Worm (Caenorhabditis elegans) whole organism, L4 larva: ENCODE measurements around the gene F40G9.17.

Experiments
- F26F4.8 ChIP-seq: fragments of 200-800 bp; sonication (Bioruptor generic); conservative IDR thresholded peaks from 2 replicates; pipeline ENCODE4 v1.3.6; 2022; ENCODE audit warnings: missing genetic modification characterization, missing compliant biosample characterization
- Y75B8A.6 ChIP-seq: fragments of 200-800 bp; sonication (Bioruptor generic); IDR thresholded peaks from 2 replicates; pipeline ENCODE4 v1.3.6; 2022; ENCODE audit warnings: missing genetic modification reagents, missing genetic modification characterization, missing compliant biosample characterization
- ZK546.5 ChIP-seq, 2 experiments: sonication (generic microtip); optimal IDR thresholded peaks; 2 replicates each; lab custom pipeline; 2017; ENCODE audit warnings: missing biosample characterization in 2 of 2, missing genetic modification characterization in 2 of 2
- aha-1 ChIP-seq: fragments of 150-350 bp; peaks from one replicate; lab custom pipeline; 2014; ENCODE audit warnings: missing biosample characterization, missing genetic modification characterization
- ceh-28 ChIP-seq: fragments of 150-350 bp; optimal IDR thresholded peaks from 2 replicates; lab custom pipeline; 2014; ENCODE audit warnings: missing biosample characterization, missing genetic modification reagents, missing genetic modification characterization
- ceh-82 ChIP-seq: sonication (generic microtip); optimal IDR thresholded peaks from 2 replicates; lab custom pipeline; 2017; ENCODE audit warnings: missing biosample characterization, missing genetic modification characterization
- ces-1 ChIP-seq: fragments of 150-350 bp; sonication (generic microtip); optimal IDR thresholded peaks from 4 replicates; lab custom pipeline; 2014; ENCODE audit warnings: missing biosample characterization, missing genetic modification reagents, missing genetic modification characterization
- cey-2 ChIP-seq: sonication (generic microtip); optimal IDR thresholded peaks from 3 replicates; lab custom pipeline; 2017; ENCODE audit warnings: missing genetic modification characterization, mild to moderate bottlenecking, missing compliant biosample characterization, antibody characterized with exemption, borderline replicate concordance; ENCODE audit not compliant: insufficient read depth
- daf-12 ChIP-seq: fragments of 150-350 bp; optimal IDR thresholded peaks from 2 replicates; lab custom pipeline; 2014; ENCODE audit warnings: missing biosample characterization, missing genetic modification reagents, missing genetic modification characterization
- dmd-9 ChIP-seq: fragments of 200-800 bp; sonication (Bioruptor generic); IDR thresholded peaks from 2 replicates; pipeline ENCODE4 v1.3.6; 2022; ENCODE audit warnings: missing genetic modification reagents, missing genetic modification characterization, missing compliant biosample characterization
- fos-1 ChIP-seq: fragments of 150-350 bp; optimal IDR thresholded peaks from 2 replicates; lab custom pipeline; 2014; ENCODE audit warnings: missing biosample characterization, missing genetic modification characterization
- hif-1 ChIP-seq, 2 experiments: sonication (generic microtip); optimal IDR thresholded peaks; 2 replicates each; lab custom pipeline; 2016 to 2017; ENCODE audit warnings: missing compliant biosample characterization in 2 of 2, missing genetic modification characterization in 2 of 2, missing genetic modification reagents in 2 of 2, missing genotype in 2 of 2, mild to moderate bottlenecking in 1 of 2
- lin-15B ChIP-seq: fragments of 150-350 bp; sonication (generic microtip); optimal IDR thresholded peaks from 3 replicates; lab custom pipeline; 2014; ENCODE audit warnings: missing biosample characterization, missing genetic modification characterization
- lin-29 ChIP-seq: fragments of 200-800 bp; sonication (Bioruptor generic); IDR thresholded peaks from 2 replicates; pipeline ENCODE4 v1.3.6; 2022; ENCODE audit warnings: missing genetic modification reagents, missing genetic modification characterization, missing compliant biosample characterization
- lin-38 ChIP-seq: fragments of 200-800 bp; sonication (Bioruptor generic); IDR thresholded peaks from 2 replicates; pipeline ENCODE4 v1.3.6; 2022; ENCODE audit warnings: missing genetic modification reagents, missing genetic modification characterization, missing compliant biosample characterization
- madf-5 ChIP-seq, 2 experiments: fragments of 200-800 bp; sonication (Bioruptor generic); IDR thresholded peaks; 2 replicates each; pipeline ENCODE4 v1.3.6; 2022; ENCODE audit warnings: missing compliant biosample characterization in 2 of 2, missing genetic modification characterization in 2 of 2
- mes-2 ChIP-seq: sonication (generic microtip); optimal IDR thresholded peaks from 2 replicates; lab custom pipeline; 2016; ENCODE audit warnings: missing genotype, mild to moderate bottlenecking, missing genetic modification characterization, missing compliant biosample characterization; ENCODE audit not compliant: poor library complexity, severe bottlenecking
- nhr-76 ChIP-seq: fragments of 150-350 bp; optimal IDR thresholded peaks from 2 replicates; lab custom pipeline; 2014; ENCODE audit warnings: missing biosample characterization, missing genetic modification characterization
- pha-4 ChIP-seq, 2 experiments: fragments of 150-350 bp in 1 of 2; fragments of 200-800 bp in 1 of 2; sonication (Bioruptor generic) in 1 of 2; IDR thresholded peaks in 1 of 2; optimal IDR thresholded peaks in 1 of 2; 2 replicates each; pipeline versions ENCODE4 v1.3.6 to Lab custom; 2014 to 2022; ENCODE audit warnings: missing genetic modification characterization in 2 of 2, missing genetic modification reagents in 2 of 2, missing biosample characterization in 1 of 2, missing compliant biosample characterization in 1 of 2
- pqm-1 ChIP-seq: sonication (generic microtip); optimal IDR thresholded peaks from 2 replicates; lab custom pipeline; 2017; ENCODE audit warnings: missing biosample characterization, missing genetic modification characterization
- set-16 ChIP-seq: fragments of 200-800 bp; sonication (Bioruptor generic); IDR thresholded peaks from 2 replicates; pipeline ENCODE4 v1.3.6; 2022; ENCODE audit warnings: missing genetic modification reagents, missing genetic modification characterization, missing compliant biosample characterization
- snpc-4 ChIP-seq: fragments of 150-350 bp; optimal IDR thresholded peaks from 2 replicates; lab custom pipeline; 2014; ENCODE audit warnings: missing biosample characterization, missing genetic modification characterization
- unc-62 ChIP-seq, 3 experiments: fragments of 150-350 bp in 1 of 3; sonication (generic microtip); optimal IDR thresholded peaks in 2 of 3; peaks in 1 of 3; 1 replicate in 1 of 3; 2 replicates in 2 of 3; lab custom pipeline; 2014 to 2017; ENCODE audit warnings: missing biosample characterization in 3 of 3, missing genetic modification characterization in 3 of 3, missing genetic modification reagents in 3 of 3, missing genotype in 1 of 3
- ztf-11 ChIP-seq: fragments of 150-350 bp; optimal IDR thresholded peaks from 2 replicates; lab custom pipeline; 2014; ENCODE audit warnings: missing biosample characterization, missing genetic modification characterization

Gene F40G9.17

DNA sequence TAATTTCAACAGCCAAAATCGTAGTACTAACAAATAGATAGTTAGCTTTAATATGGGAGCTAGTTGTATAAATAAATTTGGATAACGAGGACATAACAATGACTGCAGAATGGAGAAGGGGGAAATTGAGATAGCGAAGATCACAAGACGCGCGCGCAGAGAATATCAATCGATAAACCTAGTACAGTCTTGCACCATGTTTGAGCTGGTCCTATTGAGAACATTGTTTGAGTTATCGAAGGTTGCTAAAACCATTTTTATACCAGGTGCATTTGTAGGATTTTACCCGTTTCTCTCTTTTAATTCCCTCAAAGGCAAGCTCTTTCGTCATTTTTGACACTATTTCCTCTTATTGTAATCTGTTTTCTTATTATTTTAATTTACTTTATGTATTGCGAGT lies 22.6 kb upstream of the F40G9.17 start, which contains the start of the genes F40G9.9 and F40G9.12:
F40G9.9 (minus strand) TSS at position 101 of the 400 bp plus-strand sequence.
F40G9.12 (plus strand) TSS at position 231 of the 400 bp plus-strand sequence.
- no peak for TF ChIP-seq mes-2 (tag; lab: Kevin White, UChicago)
- TF ChIP-seq, all 104 proteins: peak for 0

DNA sequence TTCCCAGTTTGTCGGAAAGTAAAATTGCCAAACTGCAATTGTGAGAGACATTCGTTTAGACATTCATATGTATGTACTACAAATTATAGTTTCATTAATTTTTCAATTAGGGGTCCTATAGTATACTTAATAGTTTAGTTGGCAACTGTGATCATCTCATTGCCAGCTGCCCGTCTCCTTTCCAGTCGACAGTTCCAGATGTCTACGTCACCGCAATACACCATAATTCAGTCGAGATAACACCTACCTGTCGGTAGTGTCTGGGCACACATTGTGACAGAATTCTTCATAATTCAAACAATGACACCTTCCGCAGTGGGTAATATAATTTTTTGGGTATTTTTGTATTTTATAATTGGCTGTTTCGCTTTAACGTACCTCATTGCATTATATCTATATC lies 20.8 kb upstream of the F40G9.17 start, which contains the start of gene F40G9.19:
F40G9.19 (plus strand) TSS at position 301 of the 400 bp plus-strand sequence.
- TF ChIP-seq ztf-11 (tag; lab: Kevin White, UChicago) (no peak), aha-1 (tag; lab: Kevin White, UChicago) (peak; percentile 31)

DNA sequence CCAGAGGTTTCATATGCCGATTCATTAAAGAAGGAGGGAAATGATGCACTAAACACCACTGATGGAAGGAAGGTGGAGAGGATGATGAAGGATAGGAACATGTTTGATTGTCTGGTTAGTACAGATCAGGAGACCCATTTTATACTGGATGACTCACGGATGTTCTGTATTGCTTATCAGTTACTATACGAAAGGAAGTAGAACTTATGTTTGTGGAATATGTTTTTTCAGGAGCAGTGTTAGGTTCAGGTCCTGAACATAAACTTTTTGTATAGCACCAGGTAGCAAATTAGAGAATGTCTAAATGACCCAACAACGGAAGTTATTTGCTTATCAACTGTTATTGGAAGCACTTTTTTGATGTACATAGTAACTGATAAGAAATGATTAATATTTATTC lies 18.5 kb upstream of the F40G9.17 start, which contains the start of gene clec-148:
clec-148 (minus strand) TSS at position 101 of the 400 bp plus-strand sequence.
- TF ChIP-seq ces-1 (GFP tag; lab: Kevin White, UChicago) (no peak), pqm-1 (tag; lab: Kevin White, UChicago) (peak; percentile 18), unc-62 (GFP tag; optimal IDR thresholded peaks at IDR 0.05 in 1 of 2; lab: Kevin White, UChicago) (peak in 1 of 2 experiments; percentile 66), unc-62 (tag; optimal IDR thresholded peaks at IDR 0.05; lab: Kevin White, UChicago) (no peak)

DNA sequence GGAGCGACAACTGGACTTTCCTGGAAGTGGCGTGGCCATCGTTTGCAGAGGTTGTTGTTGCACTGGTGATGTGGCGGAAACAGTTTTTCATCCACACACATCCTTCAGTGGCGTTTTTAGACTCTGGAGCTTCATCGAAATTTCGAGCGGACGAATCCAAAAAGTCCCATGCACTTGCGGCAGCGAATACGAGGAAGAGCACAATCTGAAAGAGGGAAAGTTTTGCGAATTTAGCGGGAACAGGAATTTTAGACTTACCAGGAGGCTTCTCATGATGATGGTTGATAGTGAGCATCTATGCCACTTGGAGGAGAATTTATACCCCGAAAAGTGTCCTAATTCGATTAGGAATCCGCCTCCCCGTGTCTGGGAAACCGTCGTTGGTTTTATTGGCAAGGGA lies 16.5 kb upstream of the F40G9.17 start, which contains the start of gene F40G9.14:
F40G9.14 (minus strand) TSS at position 101 of the 400 bp plus-strand sequence.
- TF ChIP-seq cey-2 (tag; lab: Kevin White, UChicago) (no peak), ceh-28 (no peak), aha-1 (tag; lab: Kevin White, UChicago) (peak; percentile 83), Y75B8A.6 (no peak)

DNA sequence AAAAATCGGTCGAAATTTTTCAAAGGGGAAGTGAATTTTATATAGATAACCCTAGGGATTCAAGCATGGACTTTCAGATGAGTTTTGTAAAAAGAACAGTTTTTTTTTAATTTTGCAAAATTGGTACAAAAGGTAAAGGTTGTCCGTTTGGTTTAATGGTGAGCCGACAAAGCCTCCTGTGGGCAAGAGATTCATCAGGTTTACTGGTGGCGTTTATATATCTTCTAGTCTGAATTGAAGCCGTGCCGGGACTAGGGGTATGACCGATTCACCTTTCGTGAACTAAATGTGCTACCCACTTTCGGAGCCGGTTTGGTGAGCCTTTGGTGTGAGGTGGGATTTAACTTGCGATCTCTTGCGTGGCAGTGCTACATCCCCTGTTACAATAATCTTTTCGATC lies 16.1 kb upstream of the F40G9.17 start:
- TF ChIP-seq ceh-28 (no peak), pha-4 (GFP tag; IDR thresholded peaks at IDR 0.05; lab: Robert Waterston, UW) (no peak), pha-4 (tag; optimal IDR thresholded peaks at IDR 0.05; lab: Kevin White, UChicago) (no peak), lin-38 (GFP tag; lab: Robert Waterston, UW) (no peak), ceh-82 (tag; lab: Kevin White, UChicago) (no peak), fos-1 (tag; lab: Kevin White, UChicago) (no peak), F26F4.8 (0 out of 2 replicates have a peak, but pooled peaks have one; percentile 30), nhr-76 (tag; lab: Kevin White, UChicago) (no peak), dmd-9 (GFP tag; lab: Robert Waterston, UW) (no peak)

DNA sequence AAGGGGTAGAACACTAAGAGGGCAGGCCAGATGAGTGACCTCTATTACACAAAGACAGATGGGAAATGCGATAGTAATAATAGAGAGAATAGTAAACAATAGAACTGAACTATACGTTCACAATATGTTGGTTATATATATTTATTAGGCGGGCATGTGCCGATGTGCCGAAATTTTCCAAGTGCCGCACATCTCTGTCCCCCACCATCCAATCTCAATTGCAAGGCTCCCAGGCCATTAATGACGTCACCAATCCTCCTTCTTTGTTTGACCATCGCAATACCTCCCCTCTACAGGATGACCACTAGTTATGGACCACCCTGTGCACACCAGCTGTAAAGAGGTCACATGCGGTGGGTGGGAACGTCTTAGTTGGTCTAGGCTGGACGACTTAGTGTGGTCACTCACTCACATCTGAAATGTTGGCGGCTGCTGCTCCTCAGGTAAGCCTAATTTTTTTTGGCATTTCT lies 15.1 kb upstream of the F40G9.17 start, which contains the start of gene F40G9.6:
F40G9.6 (plus strand) TSS at position 420 of the 470 bp plus-strand sequence.
- TF ChIP-seq hif-1 (tag; optimal IDR thresholded peaks at IDR 0.05; lab: Kevin White, UChicago) (no peak), snpc-4 (tag; lab: Kevin White, UChicago) (no peak), lin-29 (GFP tag; lab: Robert Waterston, UW) (no peak), lin-15B (tag; lab: Kevin White, UChicago) (no peak), ZK546.5 (tag; optimal IDR thresholded peaks at IDR 0.05; lab: Kevin White, UChicago) (no peak)

DNA sequence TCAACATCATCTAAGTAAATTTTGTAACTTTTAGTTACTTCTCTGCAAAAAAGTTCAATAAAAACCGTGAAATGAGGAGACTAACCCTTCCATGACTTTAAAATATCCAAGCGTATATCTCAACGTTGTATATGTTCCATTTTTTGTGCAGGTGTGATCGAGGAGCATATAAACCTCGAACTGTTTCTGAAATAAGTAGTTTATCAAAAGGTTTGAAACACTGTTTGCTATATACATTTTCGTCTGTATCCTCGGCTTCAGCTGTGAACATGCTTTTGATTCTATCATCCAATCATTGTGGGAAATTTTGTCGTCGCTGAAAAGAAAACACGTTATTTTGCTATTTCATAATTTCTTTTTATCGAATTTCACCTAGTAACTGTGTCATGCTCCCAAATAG lies 13.3 kb upstream of the F40G9.17 start, which contains the start of gene F40G9.5:
F40G9.5 (plus strand) TSS at position 301 of the 400 bp plus-strand sequence.
- no peak for TF ChIP-seq daf-12 (tag; lab: Kevin White, UChicago)

DNA sequence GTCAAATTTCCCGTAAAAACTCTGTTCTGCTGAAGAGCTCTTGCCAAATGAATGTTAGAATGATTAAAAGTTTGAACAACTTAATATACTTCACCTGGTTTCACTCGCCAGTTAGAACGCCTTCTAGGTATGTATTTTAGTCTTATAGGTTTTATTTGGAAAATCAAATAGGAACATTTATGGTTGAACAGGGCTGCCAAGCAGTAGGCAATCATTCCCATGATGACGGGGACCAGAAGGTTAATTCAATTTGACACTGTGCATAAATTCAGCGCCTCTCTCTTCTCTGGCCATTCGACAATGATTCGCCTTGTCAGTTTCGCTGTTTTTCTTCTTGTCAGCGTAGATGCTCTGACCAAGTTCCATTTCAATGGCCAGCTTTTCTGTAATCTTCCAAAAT lies 12.2 kb upstream of the F40G9.17 start, which contains the start of gene F40G9.15:
F40G9.15 (plus strand) TSS at position 301 of the 400 bp plus-strand sequence.
- TF ChIP-seq madf-5 (GFP tag; IDR thresholded peaks at IDR 0.05; lab: Robert Waterston, UW) (0 out of 4 replicates have a peak, but pooled peaks of 1 of the 2 experiments have one; percentile 44), set-16 (GFP tag; lab: Robert Waterston, UW) (no peak)
